Worm (Caenorhabditis elegans) whole organism, late embryonic: Measurements from ENCODE around the gene F09C6.13.

Source experiments
- T23F11.4 ChIP-seq: fragments of 200-800 bp; sonication (Bioruptor generic); optimal IDR thresholded peaks from 2 replicates; lab custom pipeline; 2018; ENCODE audit warnings: mild to moderate bottlenecking, missing genetic modification characterization, missing compliant biosample characterization
- ama-1 ChIP-seq: fragments of 150-350 bp; optimal IDR thresholded peaks from 2 replicates; lab custom pipeline; 2014
- ceh-2 ChIP-seq: sonication (generic microtip); optimal IDR thresholded peaks from 2 replicates; lab custom pipeline; 2016; ENCODE audit warnings: missing genotype, missing genetic modification characterization, missing compliant biosample characterization
- ceh-34 ChIP-seq: sonication (generic microtip); optimal IDR thresholded peaks from 2 replicates; lab custom pipeline; 2016; ENCODE audit warnings: mild to moderate bottlenecking, missing genetic modification characterization, missing compliant biosample characterization
- elt-2 ChIP-seq: sonication (generic microtip); optimal IDR thresholded peaks from 2 replicates; lab custom pipeline; 2016; ENCODE audit warnings: missing genetic modification reagents, missing genetic modification characterization, missing compliant biosample characterization
- gmeb-2 ChIP-seq: sonication (generic microtip); optimal IDR thresholded peaks from 2 replicates; lab custom pipeline; 2016; ENCODE audit warnings: missing genetic modification characterization, inconsistent platforms, missing compliant biosample characterization
- hlh-13 ChIP-seq: fragments of 200-800 bp; sonication (Bioruptor generic); optimal IDR thresholded peaks from 2 replicates; lab custom pipeline; 2018; ENCODE audit warnings: mild to moderate bottlenecking, missing genetic modification characterization, missing compliant biosample characterization
- pha-2 ChIP-seq: sonication (generic microtip); optimal IDR thresholded peaks from 2 replicates; lab custom pipeline; 2017; ENCODE audit warnings: mild to moderate bottlenecking, missing genetic modification characterization, missing compliant biosample characterization
- pha-4 ChIP-seq: fragments of 150-350 bp; optimal IDR thresholded peaks from 2 replicates; lab custom pipeline; 2018; ENCODE audit warnings: missing biosample characterization, missing genetic modification reagents, missing genetic modification characterization

ce11 chrV:16852002-16852401 lies 32.8 kb upstream of the F09C6.13 start, which contains the start of gene clec-37:
- TF ChIP-seq ceh-2 (tag; lab: Kevin White, UChicago) = no peak
- TF ChIP-seq pha-4 = no peak
- TF ChIP-seq elt-2 = no peak
- TF ChIP-seq pha-2 (tag; lab: Kevin White, UChicago) = no peak
- no peak for TF ChIP-seq ceh-34 (tag; lab: Kevin White, UChicago)
- TF ChIP-seq T23F11.4 (GFP tag; lab: Kevin White, UChicago) = no peak
- no peak for TF ChIP-seq ama-1
- no peak for TF ChIP-seq hlh-13 (GFP tag; lab: Kevin White, UChicago)
- no peak for TF ChIP-seq gmeb-2 (tag; lab: Kevin White, UChicago)
